Fruit fly (Drosophila melanogaster): Measurements from ENCODE around the gene CG17917.

CG17917 gene

DNA sequence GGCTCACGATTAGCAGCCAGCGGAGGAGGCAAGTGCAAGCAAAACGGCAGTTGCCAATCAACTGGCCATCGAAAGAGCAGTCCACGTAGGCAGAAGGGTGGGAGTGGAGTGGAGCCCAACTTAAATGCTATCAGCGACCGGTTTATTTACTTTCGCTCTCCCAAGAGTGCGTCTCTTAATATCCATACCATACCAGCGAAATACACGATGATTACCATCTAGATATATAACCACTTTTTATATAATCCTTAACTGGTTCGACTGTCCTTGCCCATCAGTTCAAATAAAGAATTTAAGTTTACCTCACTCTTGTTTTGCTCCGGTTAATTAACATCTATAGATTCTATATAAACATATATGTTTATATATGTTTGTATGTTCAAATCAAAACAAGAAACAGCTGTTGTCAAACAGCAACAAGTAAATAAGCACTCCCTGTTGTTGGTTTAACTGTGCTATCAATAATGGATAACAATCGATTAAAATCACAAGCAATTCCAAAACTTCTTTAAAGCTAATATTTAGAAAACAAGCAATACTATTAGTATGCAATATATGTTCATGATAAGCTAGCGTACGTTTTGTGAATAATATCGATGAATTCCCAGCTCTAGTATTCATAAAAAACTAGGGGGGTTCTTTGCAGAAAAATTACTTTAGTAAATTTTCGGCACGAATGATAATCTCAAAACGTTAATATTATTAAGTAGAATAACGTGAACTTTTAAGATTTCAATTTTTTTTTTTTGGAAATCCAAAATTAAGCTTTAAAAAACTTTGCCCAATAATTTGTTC, 31.9 kb downstream of the CG17917 start (continued):
- TF ChIP-seq Hr51 (GFP tag; optimal IDR thresholded peaks at IDR 0.05) (peak in 1 of 2 experiments; percentile 25), Ptx1 (GFP tag; IDR thresholded peaks at IDR 0.05) (no peak), CG3065 (GFP tag; optimal IDR thresholded peaks at IDR 0.05) (no peak), zfh1 (GFP tag; IDR thresholded peaks at IDR 0.05) (no peak), CG2129 (GFP tag; IDR thresholded peaks at IDR 0.05; ENCODE audit: partially characterized antibody) (no peak), sim (GFP tag; IDR thresholded peaks at IDR 0.05) (0 out of 2 replicates have a peak, but pooled peaks have one; percentile 7), CG11085 (GFP tag; IDR thresholded peaks at IDR 0.05) (0 out of 2 replicates have a peak, but pooled peaks have one; percentile 43), Fer3 (tag; optimal IDR thresholded peaks at IDR 0.05) (peak; percentile 65), CG9817 (tag; optimal IDR thresholded peaks at IDR 0.05) (peak; percentile 37), CG1603 (tag; optimal IDR thresholded peaks at IDR 0.05) (peak; percentile 47), croc (GFP tag; conservative IDR thresholded peaks at IDR 0.05) (no peak), CG3847 (GFP tag; IDR thresholded peaks at IDR 0.05) (peak; percentile 8; the same call in 1 of the 2 replicates), CG17568 (GFP tag; optimal IDR thresholded peaks at IDR 0.05) (no peak), CG8765 (GFP tag; IDR thresholded peaks at IDR 0.05) (no peak), run (tag; optimal IDR thresholded peaks at IDR 0.05) (no peak), CG2199 (GFP tag; IDR thresholded peaks at IDR 0.05) (no peak), bab2 (GFP tag; optimal IDR thresholded peaks at IDR 0.05) (peak; percentile 39), row (GFP tag; IDR thresholded peaks at IDR 0.05) (peak; percentile 77), CG32767 (GFP tag; IDR thresholded peaks at IDR 0.05) (no peak), Doc3 (GFP tag; IDR thresholded peaks at IDR 0.05; ENCODE audit: partially characterized antibody) (peak; percentile 26; the same call in 2 of the 3 replicates), lola (GFP tag; optimal IDR thresholded peaks at IDR 0.05) (no peak), wdn (GFP tag; IDR thresholded peaks at IDR 0.05) (peak; percentile 45; the same call in 1 of the 2 replicates), tna (GFP tag; IDR thresholded peaks at IDR 0.05; ENCODE audit: partially characterized antibody) (no peak), CG15073 (GFP tag; optimal IDR thresholded peaks at IDR 0.05) (no peak), Dfd (GFP tag; optimal IDR thresholded peaks at IDR 0.05) (no peak), CG14710 (tag; optimal IDR thresholded peaks at IDR 0.05) (peak; percentile 49), da (GFP tag; optimal IDR thresholded peaks at IDR 0.05) (no peak), ATbp (GFP tag; optimal IDR thresholded peaks at IDR 0.05) (peak; percentile 10), nau (GFP tag; optimal IDR thresholded peaks at IDR 0.05) (no peak), CG12942 (GFP tag; optimal IDR thresholded peaks at IDR 0.05) (no peak), CG7745 (tag; optimal IDR thresholded peaks at IDR 0.05) (no peak), pan (optimal IDR thresholded peaks at IDR 0.05) (no peak), pan (GFP tag; optimal IDR thresholded peaks at IDR 0.05 in 1 of 2, IDR thresholded peaks at IDR 0.05 in 1 of 2) (no peak), CG10366 (GFP tag; IDR thresholded peaks at IDR 0.05) (0 out of 2 replicates have a peak, but pooled peaks have one; percentile 13), Hr39 (optimal IDR thresholded peaks at IDR 0.05) (no peak), gcm2 (GFP tag; optimal IDR thresholded peaks at IDR 0.05) (peak; percentile 21), eve (GFP tag; optimal IDR thresholded peaks at IDR 0.05) (no peak), CG10462 (GFP tag; optimal IDR thresholded peaks at IDR 0.05) (peak; percentile 27), stwl (tag; optimal IDR thresholded peaks at IDR 0.05) (peak; percentile 22), chif (GFP tag; optimal IDR thresholded peaks at IDR 0.05) (no peak), Dip3 (GFP tag; optimal IDR thresholded peaks at IDR 0.05) (no peak), pum (GFP tag; optimal IDR thresholded peaks at IDR 0.05) (no peak), chm (GFP tag; IDR thresholded peaks at IDR 0.05) (no peak), org-1 (GFP tag; optimal IDR thresholded peaks at IDR 0.05) (no peak), tll (GFP tag; optimal IDR thresholded peaks at IDR 0.05) (no peak), CG4854 (GFP tag; optimal IDR thresholded peaks at IDR 0.05) (peak; percentile 74), insv (GFP tag; optimal IDR thresholded peaks at IDR 0.05) (peak in 1 of 2 experiments; percentile 45), CG6813 (GFP tag; optimal IDR thresholded peaks at IDR 0.05) (peak; percentile 48), pho (GFP tag; optimal IDR thresholded peaks at IDR 0.05) (peak; percentile 35)
